Worm (Caenorhabditis elegans) whole organism, L4/young adult: ENCODE measurements around the gene spp-12.

Experiments
- W03F9.2 ChIP-seq: fragments of 150-350 bp; optimal IDR thresholded peaks from 2 replicates; lab custom pipeline; 2014; ENCODE audit warnings: missing biosample characterization, missing genetic modification characterization
- dao-5 ChIP-seq: sonication (generic microtip); optimal IDR thresholded peaks from 2 replicates; lab custom pipeline; 2016; ENCODE audit warnings: missing genotype, missing genetic modification characterization, moderate library complexity, missing compliant biosample characterization
- him-1 ChIP-seq: sonication (generic microtip); optimal IDR thresholded peaks from 2 replicates; lab custom pipeline; 2016; ENCODE audit warnings: missing genotype, missing genetic modification reagents, missing genetic modification characterization, missing compliant biosample characterization

DNA sequence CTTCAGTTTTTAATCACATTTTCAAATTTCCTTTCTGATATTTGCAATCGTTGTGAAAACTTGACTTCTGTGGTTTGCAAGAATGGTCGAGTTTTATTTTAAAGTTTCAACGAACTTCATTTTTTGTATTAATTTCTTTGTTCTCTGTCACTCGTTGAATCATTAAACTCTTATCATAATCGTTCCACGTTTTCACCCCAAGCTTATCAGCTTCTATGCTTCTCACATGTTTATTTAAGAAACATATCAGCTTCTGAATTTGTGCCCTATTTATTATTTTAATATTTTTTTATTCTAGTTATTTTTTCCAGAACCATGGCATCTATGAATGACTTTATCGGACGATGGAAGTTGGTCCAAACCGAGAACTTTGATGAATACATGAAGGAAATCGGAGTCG, 10.4 kb upstream of the spp-12 start, which contains the start of gene lbp-7:
- TF ChIP-seq dao-5 (tag; lab: Kevin White, UChicago) (no peak), him-1 (no peak), W03F9.2 (tag; lab: Kevin White, UChicago) (no peak)
